Fruit fly (Drosophila melanogaster) Kc167 (cell line): ENCODE results near the gene Eip63F-1.

Experiments
- Myc ChIP-seq: fragments of >200 bp; optimal IDR thresholded peaks from 2 replicates; lab custom pipeline; 2017; ENCODE audit warnings: missing external identifiers
- Sin3A ChIP-seq: fragments of >200 bp; optimal IDR thresholded peaks from 2 replicates; lab custom pipeline; 2018; ENCODE audit warnings: missing external identifiers
- h ChIP-seq: fragments of >200 bp; optimal IDR thresholded peaks from 3 replicates; lab custom pipeline; 2018; ENCODE audit warnings: missing external identifiers
- insv ChIP-seq: fragments of >200 bp; optimal IDR thresholded peaks from 3 replicates; lab custom pipeline; 2018; ENCODE audit warnings: missing external identifiers
- psq ChIP-seq: fragments of >200 bp; optimal IDR thresholded peaks from 2 replicates; lab custom pipeline; 2017; ENCODE audit warnings: missing external identifiers
- ttk ChIP-seq: sonication (Bioruptor generic); optimal IDR thresholded peaks from 2 replicates; lab custom pipeline; 2017; ENCODE audit warnings: missing external identifiers

Eip63F-1 gene

DNA sequence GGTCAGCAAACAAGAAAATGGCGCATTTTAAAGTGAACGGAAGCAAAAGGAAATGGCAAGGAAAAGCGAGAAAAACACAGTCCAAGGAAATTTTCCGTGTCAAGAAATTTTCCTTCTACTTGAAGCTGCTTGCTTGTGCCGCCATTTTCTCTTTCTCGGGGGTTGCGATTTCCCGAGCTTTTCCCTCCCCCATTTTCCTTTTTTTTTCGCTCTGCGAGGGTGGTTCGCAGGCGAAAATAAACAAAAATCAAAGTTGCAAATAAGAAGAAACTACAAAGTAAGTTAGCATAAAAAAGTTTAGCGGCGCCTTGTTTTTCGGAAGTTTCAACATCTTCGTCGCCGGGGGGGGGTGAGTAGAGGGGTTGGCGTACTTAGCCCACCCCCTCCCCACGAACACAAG is 48.0 kb downstream of the Eip63F-1 start:
- TF ChIP-seq h (lab: Kevin White, UChicago): no peak
- no peak for TF ChIP-seq insv (lab: Kevin White, UChicago)
- TF ChIP-seq ttk (lab: Kevin White, UChicago): no peak
- no peak for TF ChIP-seq Myc
- no peak for TF ChIP-seq Sin3A
- no peak for TF ChIP-seq psq (lab: Kevin White, UChicago)

DNA sequence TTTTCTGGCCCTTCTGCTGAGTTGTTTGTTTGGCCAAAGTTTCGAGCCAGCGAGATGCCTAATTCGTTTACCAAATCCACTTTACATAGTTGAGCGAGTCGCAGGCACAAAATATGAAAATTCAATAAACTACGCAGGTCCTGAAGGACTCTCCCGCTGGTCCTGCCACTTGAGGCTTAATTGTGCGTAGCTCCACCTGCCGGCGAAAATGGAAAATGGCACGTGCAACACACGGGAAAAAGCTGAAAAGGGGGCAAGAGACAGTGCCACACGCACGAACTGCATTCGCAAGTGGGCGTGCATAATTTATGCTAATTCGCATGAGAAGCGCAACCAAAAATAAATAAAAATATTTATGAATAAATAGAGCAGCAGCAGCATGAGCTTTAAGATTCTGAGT is 49.5 kb downstream of the Eip63F-1 start:
- TF ChIP-seq Myc: no peak
- no peak for TF ChIP-seq h (lab: Kevin White, UChicago)
- TF ChIP-seq insv (lab: Kevin White, UChicago): no peak
- TF ChIP-seq Sin3A: no peak
- no peak for TF ChIP-seq psq (lab: Kevin White, UChicago)
- no peak for TF ChIP-seq ttk (lab: Kevin White, UChicago)

DNA sequence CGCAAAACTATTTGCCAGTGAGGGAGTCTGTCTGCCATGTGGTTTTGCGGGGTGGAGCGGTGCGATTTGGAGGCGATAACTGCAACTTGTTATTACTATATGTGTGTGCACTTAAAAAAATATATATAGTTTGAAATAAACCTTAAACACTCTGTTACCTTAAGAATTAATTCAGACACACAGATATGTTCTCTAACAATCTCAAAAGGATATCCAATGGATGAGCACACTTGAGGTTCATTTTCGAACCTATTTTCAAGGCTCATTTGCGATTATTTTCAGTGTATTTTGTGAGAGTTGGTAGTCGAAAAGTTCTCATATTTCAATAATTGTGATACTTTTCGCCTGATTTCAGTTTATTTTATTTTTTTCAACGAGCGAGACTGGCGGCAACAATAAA is 53.4 kb downstream of the Eip63F-1 start:
- no peak for TF ChIP-seq Sin3A
- no peak for TF ChIP-seq psq (lab: Kevin White, UChicago)
- no peak for TF ChIP-seq Myc
- TF ChIP-seq insv (lab: Kevin White, UChicago): no peak
- no peak for TF ChIP-seq ttk (lab: Kevin White, UChicago)
- no peak for TF ChIP-seq h (lab: Kevin White, UChicago)

DNA sequence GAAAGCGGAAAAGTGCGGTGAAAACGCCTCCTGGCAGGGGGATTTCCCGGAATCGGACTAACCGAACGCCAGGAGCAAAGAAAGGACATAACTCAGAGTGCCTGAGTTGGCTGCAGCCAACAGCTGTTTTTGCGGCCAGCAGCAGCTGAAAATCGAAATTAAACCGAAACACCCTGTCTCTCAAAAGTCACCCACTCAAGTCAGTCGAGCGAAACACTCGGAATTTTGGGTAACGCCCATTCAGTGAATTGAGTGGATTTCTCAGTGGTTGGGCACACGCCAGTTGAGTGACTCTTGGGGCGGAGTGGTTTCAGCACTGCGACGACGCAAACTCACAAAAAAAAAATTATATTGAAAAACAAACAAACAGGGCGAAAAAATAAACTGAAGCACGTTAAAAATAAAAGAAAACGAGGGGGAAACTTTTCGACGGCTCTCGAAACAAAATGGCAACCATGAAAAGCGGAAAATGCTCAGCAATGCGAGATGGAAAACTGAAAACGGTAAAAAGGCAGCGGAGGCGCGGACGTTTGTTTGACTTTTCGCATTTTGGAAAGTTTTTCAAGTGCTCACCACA is 56.6 kb downstream of the Eip63F-1 start:
- TF ChIP-seq ttk (lab: Kevin White, UChicago): no peak
- TF ChIP-seq Sin3A: no peak
- TF ChIP-seq psq (lab: Kevin White, UChicago): no peak
- TF ChIP-seq Myc: no peak
- no peak for TF ChIP-seq insv (lab: Kevin White, UChicago)
- TF ChIP-seq h (lab: Kevin White, UChicago): no peak

DNA sequence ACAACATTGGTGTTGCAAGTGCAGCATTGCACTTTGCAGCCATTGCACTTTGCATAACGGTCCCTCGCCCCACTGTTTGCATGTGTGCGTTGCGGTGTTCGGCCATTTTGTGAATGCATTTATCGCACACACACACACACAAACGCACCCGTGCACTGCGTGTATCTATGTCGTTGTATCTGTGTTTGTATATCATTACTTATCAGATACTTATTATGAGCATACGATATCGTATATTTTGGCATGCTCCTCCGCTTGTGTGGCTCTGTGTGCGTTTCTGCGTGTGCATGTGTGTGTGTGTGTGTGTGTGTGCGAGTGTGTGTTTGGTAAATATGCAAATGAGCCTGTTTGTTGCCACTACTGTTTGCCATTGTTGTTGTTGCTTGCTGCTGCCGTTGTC is 58.6 kb downstream of the Eip63F-1 start:
- TF ChIP-seq ttk (lab: Kevin White, UChicago) (no peak), h (lab: Kevin White, UChicago) (no peak), insv (lab: Kevin White, UChicago) (no peak), Sin3A (no peak), Myc (no peak), psq (lab: Kevin White, UChicago) (no peak)

DNA sequence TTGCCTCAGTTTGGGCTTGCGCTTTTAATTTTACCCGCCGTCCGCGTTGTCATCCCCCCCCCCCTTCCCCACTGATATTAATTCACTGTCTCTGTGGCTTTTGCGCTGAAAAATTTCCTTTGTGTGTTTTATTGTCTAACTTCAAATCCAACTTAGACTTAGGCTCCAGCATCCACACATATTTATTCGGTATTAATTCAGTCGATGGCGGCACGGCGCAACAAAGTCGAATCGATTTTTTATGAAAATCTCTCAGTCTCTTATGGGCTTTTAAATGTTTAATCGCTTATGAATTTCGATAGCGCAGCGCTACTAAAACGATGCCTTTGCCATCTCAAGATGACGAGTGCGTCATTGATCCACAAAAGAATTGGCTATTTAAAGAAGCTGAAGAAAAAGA is 59.4 kb downstream of the Eip63F-1 start:
- TF ChIP-seq psq (lab: Kevin White, UChicago): no peak
- TF ChIP-seq insv (lab: Kevin White, UChicago): no peak
- TF ChIP-seq ttk (lab: Kevin White, UChicago): no peak
- no peak for TF ChIP-seq Sin3A
- TF ChIP-seq h (lab: Kevin White, UChicago): no peak
- no peak for TF ChIP-seq Myc

DNA sequence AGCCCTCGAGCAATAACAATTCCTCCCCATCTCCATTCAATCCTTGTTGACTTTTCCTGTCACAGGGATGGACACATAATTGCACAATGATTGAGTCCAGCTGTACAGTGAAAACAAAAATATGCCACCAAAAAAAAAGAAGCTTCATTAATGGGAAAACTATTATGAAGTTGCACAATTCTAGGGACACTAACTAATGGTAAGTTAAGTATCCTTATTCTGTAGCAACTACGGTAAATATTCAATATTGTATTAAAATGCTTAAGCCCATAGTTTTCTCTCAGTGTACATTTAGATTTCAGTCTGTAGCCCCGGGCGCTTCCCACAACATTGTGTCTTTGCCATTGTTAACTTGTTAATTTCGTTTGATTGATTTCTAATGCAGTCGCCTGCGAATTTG is 60.4 kb downstream of the Eip63F-1 start:
- TF ChIP-seq insv (lab: Kevin White, UChicago): no peak
- no peak for TF ChIP-seq Myc
- TF ChIP-seq ttk (lab: Kevin White, UChicago): no peak
- no peak for TF ChIP-seq h (lab: Kevin White, UChicago)
- TF ChIP-seq psq (lab: Kevin White, UChicago): no peak
- TF ChIP-seq Sin3A: no peak

DNA sequence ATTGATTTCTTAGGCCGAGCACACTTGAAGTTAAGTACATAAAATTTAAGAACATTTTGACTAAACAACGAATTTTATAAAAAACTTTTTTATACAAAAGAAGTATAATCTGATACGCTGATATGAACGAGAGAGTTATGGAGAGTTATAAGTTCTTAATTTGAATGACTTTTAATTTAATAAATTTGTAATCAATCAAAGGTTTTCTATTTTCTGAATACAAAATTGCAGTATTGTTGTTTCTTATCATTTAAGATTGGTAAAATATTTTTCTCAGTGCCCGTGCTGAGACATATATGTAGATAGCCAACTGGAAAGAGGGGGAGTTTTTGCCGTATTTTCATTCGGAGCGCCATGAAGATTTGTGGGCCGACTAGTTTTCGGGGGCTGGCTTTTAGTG is 62.3 kb downstream of the Eip63F-1 start:
- TF ChIP-seq h (lab: Kevin White, UChicago) (no peak), psq (lab: Kevin White, UChicago) (no peak), insv (lab: Kevin White, UChicago) (no peak), Sin3A (no peak), ttk (lab: Kevin White, UChicago) (no peak), Myc (no peak)

DNA sequence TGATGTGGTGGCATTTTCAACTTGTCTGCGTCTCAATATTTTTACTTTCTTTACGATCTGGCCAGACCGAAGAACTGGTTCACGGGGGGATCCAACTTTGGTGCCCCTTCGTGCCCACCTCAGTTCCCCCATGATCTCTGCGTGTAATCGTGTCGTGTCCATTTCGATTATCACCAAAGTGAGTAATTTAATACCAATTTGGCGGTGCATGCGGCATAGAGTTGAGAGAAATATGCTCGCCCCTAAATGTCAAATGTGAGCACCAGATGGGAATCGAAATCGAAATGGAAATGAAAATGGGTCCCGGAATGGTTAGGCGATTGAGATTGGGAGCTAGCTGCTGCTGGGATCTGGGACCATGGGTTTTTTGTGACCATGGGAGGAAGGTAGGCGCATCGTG is 64.1 kb downstream of the Eip63F-1 start:
- TF ChIP-seq psq (lab: Kevin White, UChicago): no peak
- TF ChIP-seq h (lab: Kevin White, UChicago): no peak
- TF ChIP-seq insv (lab: Kevin White, UChicago): no peak
- TF ChIP-seq ttk (lab: Kevin White, UChicago): no peak
- TF ChIP-seq Sin3A: no peak
- no peak for TF ChIP-seq Myc

DNA sequence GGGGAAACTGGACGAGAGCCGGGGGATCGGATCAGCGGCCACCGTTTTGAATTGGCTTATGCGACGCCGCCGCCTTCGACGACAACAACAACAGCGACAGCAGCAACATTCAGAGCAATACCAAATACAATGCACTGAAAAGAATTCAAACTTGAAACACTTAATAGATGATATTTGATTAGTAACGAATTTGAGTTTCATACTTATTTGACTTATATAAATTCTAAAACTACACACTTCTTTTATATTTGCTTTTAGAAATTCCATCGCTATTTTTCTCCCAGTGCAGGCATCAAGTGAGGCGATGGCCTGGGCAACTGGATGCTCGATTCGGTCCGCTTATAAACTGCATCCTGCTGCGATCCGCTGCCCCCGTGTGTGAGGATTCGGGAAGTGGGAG is 67.4 kb downstream of the Eip63F-1 start:
- TF ChIP-seq psq (lab: Kevin White, UChicago) (no peak), ttk (lab: Kevin White, UChicago) (no peak), insv (lab: Kevin White, UChicago) (no peak), Sin3A (no peak), h (lab: Kevin White, UChicago) (no peak), Myc (no peak)

DNA sequence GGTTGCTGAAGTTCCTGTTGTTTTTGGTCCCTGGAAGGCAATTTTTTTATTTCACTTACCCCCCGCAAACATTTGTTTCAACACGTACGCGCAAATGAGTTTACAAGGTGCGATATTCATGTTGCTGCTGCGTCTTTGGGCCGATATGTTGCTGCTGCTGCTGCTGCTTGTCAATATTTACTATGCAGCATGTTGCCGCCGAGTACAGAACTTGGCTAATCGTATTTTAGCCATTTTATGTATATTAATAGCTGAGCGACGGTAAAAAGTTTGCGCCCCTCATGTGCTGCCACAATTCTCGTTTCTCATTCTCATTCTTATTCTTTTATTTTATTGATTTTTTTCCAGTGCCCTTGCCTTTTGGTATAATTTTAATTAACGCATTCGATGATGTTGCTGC is 69.0 kb downstream of the Eip63F-1 start:
- TF ChIP-seq h (lab: Kevin White, UChicago) (no peak), insv (lab: Kevin White, UChicago) (no peak), Myc (no peak), Sin3A (no peak), ttk (lab: Kevin White, UChicago) (no peak), psq (lab: Kevin White, UChicago) (no peak)

DNA sequence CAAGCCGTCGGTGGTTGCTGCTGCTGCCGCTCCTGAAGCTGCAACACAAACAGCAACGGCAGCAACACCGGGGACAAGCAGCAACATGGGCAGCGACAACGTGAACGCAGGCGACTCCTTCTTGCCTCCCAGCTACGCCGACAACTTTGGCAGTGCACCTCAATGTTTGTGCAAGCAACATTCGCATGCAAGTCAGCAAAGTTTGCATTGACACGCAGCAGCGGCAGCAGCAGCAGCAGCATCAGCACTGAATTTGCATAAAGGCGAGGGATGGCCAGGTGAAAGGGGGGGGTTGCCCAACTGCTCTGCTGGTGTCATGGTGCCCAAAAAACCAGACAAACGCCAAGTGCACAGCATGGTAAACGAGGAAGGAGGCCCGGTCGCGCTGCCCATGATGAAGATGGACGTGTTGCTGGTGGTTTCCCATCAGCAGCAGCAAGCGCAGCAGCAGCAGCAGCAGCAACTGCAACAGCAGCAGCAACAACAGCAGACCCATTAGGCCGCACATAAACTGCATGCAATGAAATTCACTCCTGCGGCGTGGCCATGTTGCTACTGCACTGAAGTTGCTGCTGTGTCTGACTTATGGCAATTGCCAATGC is 70.0 kb downstream of the Eip63F-1 start:
- TF ChIP-seq ttk (lab: Kevin White, UChicago) (no peak), Myc (no peak), h (lab: Kevin White, UChicago) (no peak), insv (lab: Kevin White, UChicago) (no peak), Sin3A (no peak), psq (lab: Kevin White, UChicago) (no peak)
